Worm (Caenorhabditis elegans): ENCODE results near the gene ZC239.14.
A peak's percentile ranks its signal among the peaks of the same experiment; 100 is the strongest.

ZC239.14 gene

ce11 chrII:3250195-3250594, 28.4 kb upstream of the ZC239.14 start:
- peak; percentile 74 for TF ChIP-seq zfh-2 (GFP tag; conservative IDR thresholded peaks at IDR 0.05)
- TF ChIP-seq lag-1 (GFP tag; IDR thresholded peaks at IDR 0.05) = no peak

DNA sequence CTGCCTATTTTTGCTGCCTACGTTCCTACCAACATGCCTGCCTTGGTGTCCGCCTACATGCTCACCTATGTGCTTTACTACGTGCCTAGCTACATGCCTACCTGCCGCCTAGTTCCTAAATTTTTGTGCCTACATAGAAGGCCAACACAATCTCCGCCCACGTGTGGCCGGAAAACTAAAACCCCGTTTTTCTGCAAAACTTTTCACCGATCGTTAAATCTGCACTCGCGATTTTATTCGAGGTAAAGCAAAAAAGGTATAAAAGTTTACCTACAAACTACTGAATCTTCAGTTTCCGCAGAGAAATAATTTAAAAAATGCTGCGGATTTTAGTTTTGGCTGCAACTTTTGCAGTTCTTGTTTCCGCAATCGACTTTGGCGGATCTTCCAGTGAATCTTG, 27.6 kb upstream of the ZC239.14 start, which contains the start of gene clec-124:
clec-124 (plus strand) TSS at position 301 of the 400 bp plus-strand sequence.
- TF ChIP-seq xnd-1 (tag; optimal IDR thresholded peaks at IDR 0.05) = no peak
- TF ChIP-seq sdz-38 (tag; optimal IDR thresholded peaks at IDR 0.05) = no peak
- no peak for TF ChIP-seq T07F8.4 (tag; optimal IDR thresholded peaks at IDR 0.05)
- TF ChIP-seq Y56A3A.18 (GFP tag; IDR thresholded peaks at IDR 0.05) = no peak
- no peak for TF ChIP-seq F10E7.11 (tag; optimal IDR thresholded peaks at IDR 0.05)
- no peak for TF ChIP-seq pha-4 (tag; optimal IDR thresholded peaks at IDR 0.05)
- no peak for TF ChIP-seq F57C9.4 (tag; optimal IDR thresholded peaks at IDR 0.05)
- TF ChIP-seq hrde-1 (tag; optimal IDR thresholded peaks at IDR 0.05; ENCODE audit: borderline replicate concordance) = no peak
- no peak for TF ChIP-seq ztf-18 (tag; optimal IDR thresholded peaks at IDR 0.05)
- TF ChIP-seq snpc-4 (GFP tag; optimal IDR thresholded peaks at IDR 0.05) = no peak
- TF ChIP-seq snpc-4 (tag; optimal IDR thresholded peaks at IDR 0.05) = no peak
- no peak for TF ChIP-seq madf-6 (GFP tag; IDR thresholded peaks at IDR 0.05)
- no peak for TF ChIP-seq hmg-1.2 (GFP tag; IDR thresholded peaks at IDR 0.05)
- no peak for TF ChIP-seq unc-130 (GFP tag; optimal IDR thresholded peaks at IDR 0.05)
- no peak for TF ChIP-seq ets-4 (GFP tag; optimal IDR thresholded peaks at IDR 0.05)
- TF ChIP-seq C06A6.2 (GFP tag; conservative IDR thresholded peaks at IDR 0.05) = no peak
- TF ChIP-seq lag-1 (GFP tag; IDR thresholded peaks at IDR 0.05) = no peak
- no peak for TF ChIP-seq ztf-3 (GFP tag; optimal IDR thresholded peaks at IDR 0.05)

ce11 chrII:3248043-3248718, 26.3 kb upstream of the ZC239.14 start, which contains the start of the genes fbxc-50 and C17F4.2:
Gene fbxc-50 (minus strand): TSS chrII:3248123.
Gene C17F4.2 (plus strand): TSS chrII:3248668.
- TF ChIP-seq attf-3 (GFP tag; conservative IDR thresholded peaks at IDR 0.05) (no peak), zim-3 (tag; optimal IDR thresholded peaks at IDR 0.05) (no peak), sea-2 (GFP tag; IDR thresholded peaks at IDR 0.05) (no peak), madf-8 (GFP tag; conservative IDR thresholded peaks at IDR 0.05) (peak; percentile 86), pbrm-1 (GFP tag; IDR thresholded peaks at IDR 0.05) (0 out of 2 replicates have a peak, but pooled peaks have one; percentile 11), lir-1 (GFP tag; conservative IDR thresholded peaks at IDR 0.05) (no peak), snpc-3.4 (tag; optimal IDR thresholded peaks at IDR 0.05) (peak; percentile 13), efl-1 (GFP tag; optimal IDR thresholded peaks at IDR 0.05) (peak; percentile 90), hmg-1.2 (GFP tag; IDR thresholded peaks at IDR 0.05) (peak; percentile 91), lin-26 (GFP tag; IDR thresholded peaks at IDR 0.05) (no peak), repo-1 (tag; optimal IDR thresholded peaks at IDR 0.05) (no peak), ekl-4 (GFP tag; IDR thresholded peaks at IDR 0.05) (no peak), hmg-20 (GFP tag; IDR thresholded peaks at IDR 0.05) (no peak), snpc-1.3 (tag; optimal IDR thresholded peaks at IDR 0.05; ENCODE audit: insufficient read depth) (no peak), ceh-79 (tag; optimal IDR thresholded peaks at IDR 0.05) (no peak), F10E7.11 (tag; optimal IDR thresholded peaks at IDR 0.05) (no peak), rcor-1 (GFP tag; IDR thresholded peaks at IDR 0.05) (0 out of 2 replicates have a peak, but pooled peaks have one; percentile 10), dpl-1 (GFP tag; optimal IDR thresholded peaks at IDR 0.05) (peak; percentile 58), xnd-1 (tag; optimal IDR thresholded peaks at IDR 0.05) (peak; percentile 77), lsl-1 (GFP tag; optimal IDR thresholded peaks at IDR 0.05) (peak; percentile 27), chd-7 (tag; optimal IDR thresholded peaks at IDR 0.05) (no peak), madf-6 (GFP tag; IDR thresholded peaks at IDR 0.05) (peak; percentile 88), D2030.7 (GFP tag; IDR thresholded peaks at IDR 0.05) (no peak), ama-1 (optimal IDR thresholded peaks at IDR 0.05) (no peak), ama-1 (GFP tag; optimal IDR thresholded peaks at IDR 0.05) (no peak), egl-18 (GFP tag; IDR thresholded peaks at IDR 0.05) (no peak), ztf-6 (GFP tag; IDR thresholded peaks at IDR 0.05) (no peak), ceh-40 (GFP tag; IDR thresholded peaks at IDR 0.05) (no peak), F55B11.4 (tag; optimal IDR thresholded peaks at IDR 0.05; ENCODE audit: borderline replicate concordance, insufficient read depth) (no peak), C06A6.2 (GFP tag; conservative IDR thresholded peaks at IDR 0.05) (no peak), aptf-3 (GFP tag; IDR thresholded peaks at IDR 0.05) (no peak)
